Fruit fly (Drosophila melanogaster): ENCODE data around the gene CanA1.

CanA1 gene

DNA sequence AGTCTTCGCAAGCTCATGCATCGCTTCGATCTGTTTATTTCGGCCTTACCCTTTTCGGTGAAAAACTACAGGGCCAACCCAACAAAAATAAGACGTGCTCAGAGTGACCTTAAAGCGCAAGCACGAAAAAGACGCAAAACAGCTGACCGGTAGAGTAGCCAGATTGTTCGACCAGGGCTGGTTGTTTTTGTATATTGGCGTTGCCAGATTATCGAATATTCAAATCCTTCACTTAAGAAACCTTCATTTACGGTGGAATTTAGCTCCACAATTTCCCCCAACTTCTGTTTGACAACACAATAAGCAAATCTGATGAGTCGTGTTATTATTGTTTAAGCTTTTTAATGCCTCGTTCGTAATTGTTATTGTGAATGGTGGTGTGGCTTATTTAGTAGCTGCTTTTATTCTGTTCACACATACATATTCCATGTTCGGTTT is 14.6 kb downstream of the CanA1 start, which contains the start of gene Chchd3 (continued):
- TF ChIP-seq Gsc (GFP tag; IDR thresholded peaks at IDR 0.05) (no peak), ash1 (GFP tag; optimal IDR thresholded peaks at IDR 0.05) (no peak), Antp (GFP tag; optimal IDR thresholded peaks at IDR 0.05) (peak; percentile 8), CG1603 (tag; optimal IDR thresholded peaks at IDR 0.05) (peak; percentile 67), CG6854 (GFP tag; optimal IDR thresholded peaks at IDR 0.05) (no peak), Xbp1 (GFP tag; optimal IDR thresholded peaks at IDR 0.05) (peak; percentile 16), CTCF (GFP tag; optimal IDR thresholded peaks at IDR 0.05) (peak; percentile 33), chm (GFP tag; IDR thresholded peaks at IDR 0.05) (0 out of 2 replicates have a peak, but pooled peaks have one; percentile 30), zfh2 (GFP tag; optimal IDR thresholded peaks at IDR 0.05) (peak; percentile 35), tna (GFP tag; IDR thresholded peaks at IDR 0.05; ENCODE audit: partially characterized antibody) (no peak), sug (tag; optimal IDR thresholded peaks at IDR 0.05) (peak; percentile 6), CG6175 (GFP tag; IDR thresholded peaks at IDR 0.05) (no peak), CG8924 (tag; optimal IDR thresholded peaks at IDR 0.05) (peak; percentile 2), CG30403 (GFP tag; optimal IDR thresholded peaks at IDR 0.05) (peak; percentile 22), CG7357 (GFP tag; IDR thresholded peaks at IDR 0.05) (no peak), zfh1 (GFP tag; IDR thresholded peaks at IDR 0.05) (0 out of 3 replicates have a peak, but pooled peaks have one; percentile 21), CoRest (tag; optimal IDR thresholded peaks at IDR 0.05) (peak; percentile 41), zen2 (GFP tag; IDR thresholded peaks at IDR 0.05; ENCODE audit: partially characterized antibody) (no peak), CG12744 (GFP tag; optimal IDR thresholded peaks at IDR 0.05) (no peak), psq (GFP tag; optimal IDR thresholded peaks at IDR 0.05) (no peak), CG7987 (GFP tag; optimal IDR thresholded peaks at IDR 0.05) (peak; percentile 3), CG18599 (GFP tag; optimal IDR thresholded peaks at IDR 0.05) (no peak), unc-4 (GFP tag; IDR thresholded peaks at IDR 0.05; ENCODE audit: partially characterized antibody) (peak; percentile 36; the same call in 1 of the 2 replicates), Spps (tag; optimal IDR thresholded peaks at IDR 0.05) (no peak), onecut (GFP tag; IDR thresholded peaks at IDR 0.05) (no peak), crp (GFP tag; optimal IDR thresholded peaks at IDR 0.05) (peak; percentile 78 to 96), mam (GFP tag; optimal IDR thresholded peaks at IDR 0.05) (no peak), org-1 (GFP tag; optimal IDR thresholded peaks at IDR 0.05) (no peak), lab (GFP tag; optimal IDR thresholded peaks at IDR 0.05) (peak; percentile 15), Hand (GFP tag; optimal IDR thresholded peaks at IDR 0.05) (no peak), Vsx1 (GFP tag; optimal IDR thresholded peaks at IDR 0.05) (peak; percentile 22), CG43689 (GFP tag; IDR thresholded peaks at IDR 0.05) (no peak), CG12299 (tag; optimal IDR thresholded peaks at IDR 0.05) (no peak), CG12155 (GFP tag; optimal IDR thresholded peaks at IDR 0.05) (peak; percentile 10), CG14667 (GFP tag; IDR thresholded peaks at IDR 0.05) (no peak), CG42726 (GFP tag; IDR thresholded peaks at IDR 0.05; ENCODE audit: partially characterized antibody) (peak; percentile 43; the same call in 1 of the 2 replicates), Lhr (GFP tag; optimal IDR thresholded peaks at IDR 0.05) (peak; percentile 74), CG14710 (tag; optimal IDR thresholded peaks at IDR 0.05) (peak; percentile 59), Sin3A (optimal IDR thresholded peaks at IDR 0.05) (peak; percentile 79), tup (GFP tag; optimal IDR thresholded peaks at IDR 0.05) (no peak), BEAF-32 (GFP tag; optimal IDR thresholded peaks at IDR 0.05) (peak; percentile 53), CG10979 (tag; optimal IDR thresholded peaks at IDR 0.05) (peak; percentile 6), CG2889 (GFP tag; IDR thresholded peaks at IDR 0.05) (no peak), Opbp (GFP tag; IDR thresholded peaks at IDR 0.05; ENCODE audit: partially characterized antibody) (peak; percentile 43; the same call in 2 of the 3 replicates), nmo (GFP tag; optimal IDR thresholded peaks at IDR 0.05) (peak; percentile 31), ato (GFP tag; IDR thresholded peaks at IDR 0.05; ENCODE audit: partially characterized antibody) (0 out of 2 replicates have a peak, but pooled peaks have one; percentile 32), trem (tag; optimal IDR thresholded peaks at IDR 0.05) (peak; percentile 40), phol (tag; optimal IDR thresholded peaks at IDR 0.05) (peak; percentile 58), CG14965 (GFP tag; optimal IDR thresholded peaks at IDR 0.05; ENCODE audit: borderline replicate concordance) (no peak), ab (GFP tag; optimal IDR thresholded peaks at IDR 0.05) (no peak)

Data from whole organism, embryonic.